Worm (Caenorhabditis elegans) whole organism, L4/young adult: ENCODE measurements around the gene Y48B6A.5.

ENCODE experiments used
- W03F9.2 ChIP-seq: fragments of 150-350 bp; optimal IDR thresholded peaks from 2 replicates; lab custom pipeline; 2014; ENCODE audit warnings: missing biosample characterization, missing genetic modification characterization
- dao-5 ChIP-seq: sonication (generic microtip); optimal IDR thresholded peaks from 2 replicates; lab custom pipeline; 2016; ENCODE audit warnings: missing genotype, missing genetic modification characterization, moderate library complexity, missing compliant biosample characterization
- him-1 ChIP-seq: sonication (generic microtip); optimal IDR thresholded peaks from 2 replicates; lab custom pipeline; 2016; ENCODE audit warnings: missing genotype, missing genetic modification reagents, missing genetic modification characterization, missing compliant biosample characterization

- TF ChIP-seq him-1 = no peak
- TF ChIP-seq dao-5 (tag; lab: Kevin White, UChicago) = no peak
- TF ChIP-seq W03F9.2 = no peak
Measured at ce11 chrII:14186937-14187336, 11.9 kb upstream of the Y48B6A.5 start.
